Fruit fly (Drosophila melanogaster): ENCODE data around the gene CG34376.

Gene CG34376

DNA sequence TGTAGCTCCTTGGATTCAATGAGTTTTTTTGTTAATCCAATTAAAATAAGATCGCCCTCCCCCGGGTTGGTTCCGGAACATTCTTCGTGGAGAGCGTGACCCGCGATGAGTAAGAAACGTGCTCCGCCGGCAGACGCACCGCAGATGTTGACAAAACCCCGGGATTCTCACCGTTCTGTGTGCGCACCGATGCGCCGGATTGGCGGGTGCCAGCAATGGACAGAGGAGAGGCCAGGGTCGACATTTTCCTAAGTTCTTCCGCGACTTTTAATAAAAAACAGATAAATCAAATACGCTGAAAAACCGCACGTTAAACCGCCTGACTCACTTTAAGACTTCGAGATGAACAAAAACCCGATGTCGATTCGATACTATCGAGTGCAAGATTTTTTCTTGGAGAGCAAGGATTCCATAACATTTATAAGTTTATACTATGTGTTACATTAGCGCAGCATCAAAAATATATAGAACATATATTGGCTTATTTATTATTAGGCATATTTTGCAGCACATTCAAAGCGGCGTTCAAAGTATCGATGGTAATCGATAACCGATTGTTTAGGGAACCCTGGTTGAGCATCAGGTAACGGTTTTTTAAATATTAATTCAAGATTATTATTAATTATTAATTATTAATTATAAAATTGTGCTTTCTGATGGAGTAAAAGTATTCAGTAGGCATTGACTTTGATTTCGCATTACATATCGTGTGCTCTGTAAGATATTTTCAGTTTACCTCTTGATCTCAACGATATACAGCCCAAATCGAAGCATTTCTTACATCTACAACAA is 43.4 kb downstream of the CG34376 start, which contains the start of the genes CCT1 and tHMG1 (continued):
- TF ChIP-seq dpn (GFP tag; optimal IDR thresholded peaks at IDR 0.05) (peak in 1 of 2 experiments; percentile 1), CG2712 (tag; optimal IDR thresholded peaks at IDR 0.05) (peak; percentile 57), stwl (tag; optimal IDR thresholded peaks at IDR 0.05) (peak; percentile 55), Dp (GFP tag; optimal IDR thresholded peaks at IDR 0.05) (peak; percentile 73), CG1832 (GFP tag; optimal IDR thresholded peaks at IDR 0.05) (no peak), HLHmδ (GFP tag; optimal IDR thresholded peaks at IDR 0.05) (no peak), Xbp1 (GFP tag; optimal IDR thresholded peaks at IDR 0.05) (peak; percentile 2), CG7928 (GFP tag; optimal IDR thresholded peaks at IDR 0.05) (peak; percentile 93), Myb (GFP tag; optimal IDR thresholded peaks at IDR 0.05) (peak; percentile 92), tx (GFP tag; optimal IDR thresholded peaks at IDR 0.05) (peak; percentile 47), CG2120 (GFP tag; optimal IDR thresholded peaks at IDR 0.05) (peak; percentile 27), CG9437 (GFP tag; optimal IDR thresholded peaks at IDR 0.05) (peak; percentile 3), CG9876 (GFP tag; optimal IDR thresholded peaks at IDR 0.05) (no peak), CG14710 (tag; optimal IDR thresholded peaks at IDR 0.05) (peak; percentile 67), tna (GFP tag; IDR thresholded peaks at IDR 0.05; ENCODE audit: partially characterized antibody) (peak; percentile 80), Opbp (GFP tag; IDR thresholded peaks at IDR 0.05; ENCODE audit: partially characterized antibody) (peak; percentile 85), CG16813 (GFP tag; IDR thresholded peaks at IDR 0.05; ENCODE audit: partially characterized antibody) (peak; percentile 96), Nf-YC (tag; optimal IDR thresholded peaks at IDR 0.05) (peak; percentile 38), nerfin-2 (GFP tag; IDR thresholded peaks at IDR 0.05; ENCODE audit: partially characterized antibody) (peak; percentile 84), CG34224 (GFP tag; IDR thresholded peaks at IDR 0.05; ENCODE audit: partially characterized antibody) (peak; percentile 97), CG7745 (tag; optimal IDR thresholded peaks at IDR 0.05) (no peak), CG9797 (GFP tag; optimal IDR thresholded peaks at IDR 0.05) (peak; percentile 23), BEAF-32 (GFP tag; optimal IDR thresholded peaks at IDR 0.05) (peak; percentile 89), kay (GFP tag; optimal IDR thresholded peaks at IDR 0.05) (peak; percentile 88), lbe (GFP tag; optimal IDR thresholded peaks at IDR 0.05) (peak; percentile 23), CG3281 (GFP tag; optimal IDR thresholded peaks at IDR 0.05) (peak; percentile 73), CG2116 (GFP tag; optimal IDR thresholded peaks at IDR 0.05) (peak; percentile 91), CG30020 (tag; optimal IDR thresholded peaks at IDR 0.05) (peak; percentile 37), CG4424 (GFP tag; optimal IDR thresholded peaks at IDR 0.05) (peak; percentile 24), Poxn (GFP tag; IDR thresholded peaks at IDR 0.05) (no peak), Doc3 (GFP tag; IDR thresholded peaks at IDR 0.05; ENCODE audit: partially characterized antibody) (peak; percentile 98), CG13424 (tag; optimal IDR thresholded peaks at IDR 0.05) (peak; percentile 13), amos (GFP tag; IDR thresholded peaks at IDR 0.05; ENCODE audit: partially characterized antibody) (peak; percentile 87), zfh1 (GFP tag; IDR thresholded peaks at IDR 0.05) (peak; percentile 32; the same call in 1 of the 3 replicates), hbn (GFP tag; IDR thresholded peaks at IDR 0.05; ENCODE audit: partially characterized antibody) (peak; percentile 95), CG4404 (GFP tag; IDR thresholded peaks at IDR 0.05) (no peak), bbx (GFP tag; IDR thresholded peaks at IDR 0.05; ENCODE audit: partially characterized antibody) (peak; percentile 93), vnd (GFP tag; IDR thresholded peaks at IDR 0.05; ENCODE audit: partially characterized antibody) (peak; percentile 97), crp (GFP tag; optimal IDR thresholded peaks at IDR 0.05) (no peak)
